Fruit fly (Drosophila melanogaster) whole organism, prepupa: ENCODE results near the gene CG10750.

Experiments used
- Blimp-1 ChIP-seq: fragments of 200-800 bp; sonication (Bioruptor generic); optimal IDR thresholded peaks from 3 replicates; lab custom pipeline; 2017; ENCODE audit warnings: missing biosample characterization, missing genetic modification characterization, mild to moderate bottlenecking, moderate library complexity, missing genetic modification reagents
- CG10631 ChIP-seq: fragments of 200-800 bp; sonication (Bioruptor generic); optimal IDR thresholded peaks from 2 replicates; lab custom pipeline; 2016; ENCODE audit warnings: missing biosample characterization, missing genetic modification characterization
- CG10669 ChIP-seq: fragments of 200-800 bp; sonication (Bioruptor generic); optimal IDR thresholded peaks from 3 replicates; lab custom pipeline; 2018; ENCODE audit warnings: missing biosample characterization, mild to moderate bottlenecking, missing genetic modification characterization, moderate library complexity
- CG11762 ChIP-seq: fragments of 200-800 bp; sonication (Bioruptor generic); optimal IDR thresholded peaks from 3 replicates; lab custom pipeline; 2016; ENCODE audit warnings: missing biosample characterization, missing genetic modification characterization; ENCODE audit not compliant: insufficient read depth
- CG11902 ChIP-seq: fragments of 200-800 bp; sonication (Bioruptor generic); optimal IDR thresholded peaks from 3 replicates; lab custom pipeline; 2016; ENCODE audit warnings: missing biosample characterization, missing genetic modification characterization
- CG1621 ChIP-seq: fragments of 200-800 bp; sonication (Bioruptor generic); optimal IDR thresholded peaks from 3 replicates; lab custom pipeline; 2018; ENCODE audit warnings: missing biosample characterization, mild to moderate bottlenecking, missing genetic modification characterization
- CG3032 ChIP-seq: fragments of 200-800 bp; optimal IDR thresholded peaks from 2 replicates; lab custom pipeline; 2019; ENCODE audit warnings: missing biosample characterization, mild to moderate bottlenecking, missing genetic modification characterization, moderate library complexity
- CG31627 ChIP-seq: fragments of 200-800 bp; sonication (Bioruptor generic); optimal IDR thresholded peaks from 3 replicates; lab custom pipeline; 2016; ENCODE audit warnings: missing biosample characterization, missing genetic modification characterization
- CG32006 ChIP-seq: fragments of 200-800 bp; sonication (Bioruptor generic); optimal IDR thresholded peaks from 3 replicates; lab custom pipeline; 2017; ENCODE audit warnings: missing biosample characterization, mild to moderate bottlenecking, missing genetic modification characterization
- CG34406 ChIP-seq: fragments of 200-800 bp; sonication (Bioruptor generic); optimal IDR thresholded peaks from 3 replicates; lab custom pipeline; 2016; ENCODE audit warnings: missing biosample characterization, missing genetic modification characterization
- CG3919 ChIP-seq: fragments of 200-800 bp; sonication (Bioruptor generic); optimal IDR thresholded peaks from 3 replicates; lab custom pipeline; 2016; ENCODE audit warnings: missing biosample characterization, missing genetic modification characterization
- CG4318 ChIP-seq: fragments of 200-800 bp; sonication (Bioruptor generic); optimal IDR thresholded peaks from 3 replicates; lab custom pipeline; 2017; ENCODE audit warnings: missing biosample characterization, mild to moderate bottlenecking, missing genetic modification characterization
- CG6163 ChIP-seq: fragments of 200-800 bp; sonication (Bioruptor generic); IDR thresholded peaks from 3 replicates; pipeline ENCODE4 v1.3.6; 2022; ENCODE audit warnings: missing biosample characterization, missing genetic modification characterization
- CG6276 ChIP-seq: fragments of 200-800 bp; sonication (Bioruptor generic); optimal IDR thresholded peaks from 2 replicates; lab custom pipeline; 2017; ENCODE audit warnings: missing biosample characterization, mild to moderate bottlenecking, missing genetic modification characterization
- CG6792 ChIP-seq: fragments of 200-800 bp; sonication (Bioruptor generic); optimal IDR thresholded peaks from 3 replicates; lab custom pipeline; 2016; ENCODE audit warnings: missing biosample characterization, missing genetic modification characterization
- CG6808 ChIP-seq: fragments of 200-800 bp; sonication (Bioruptor generic); optimal IDR thresholded peaks from 3 replicates; lab custom pipeline; 2017; ENCODE audit warnings: missing biosample characterization, missing genetic modification characterization, mild to moderate bottlenecking, moderate library complexity, missing genetic modification reagents
- CG7368 ChIP-seq: fragments of 200-800 bp; sonication (Bioruptor generic); optimal IDR thresholded peaks from 3 replicates; lab custom pipeline; 2016; ENCODE audit warnings: missing biosample characterization, missing genetic modification characterization
- CG8119 ChIP-seq: fragments of 200-800 bp; sonication (Bioruptor generic); IDR thresholded peaks from 3 replicates; pipeline ENCODE4 v1.3.6; 2022; ENCODE audit warnings: missing biosample characterization, missing genetic modification characterization
- Eip78C ChIP-seq: fragments of 200-800 bp; sonication (Bioruptor generic); peaks from one replicate; lab custom pipeline; 2016; ENCODE audit warnings: missing biosample characterization, missing genetic modification characterization
- Eip93F ChIP-seq: fragments of 200-800 bp; sonication (Bioruptor generic); optimal IDR thresholded peaks from 2 replicates; lab custom pipeline; 2016; ENCODE audit warnings: missing biosample characterization, mild to moderate bottlenecking, missing genetic modification characterization
- Ets96B ChIP-seq: fragments of 200-800 bp; optimal IDR thresholded peaks from 2 replicates; lab custom pipeline; 2019; ENCODE audit warnings: missing biosample characterization, mild to moderate bottlenecking, missing genetic modification characterization, moderate library complexity
- Gug ChIP-seq: fragments of 200-800 bp; sonication (Bioruptor generic); IDR thresholded peaks from 2 replicates; pipeline ENCODE4 v1.3.6; 2022; ENCODE audit warnings: missing biosample characterization, missing genetic modification characterization
- Hr38 ChIP-seq: sonication (Bioruptor generic); optimal IDR thresholded peaks from 2 replicates; lab custom pipeline; 2016; ENCODE audit warnings: missing biosample characterization, missing genetic modification characterization
- Hr39 ChIP-seq: fragments of 200-800 bp; sonication (Bioruptor generic); optimal IDR thresholded peaks from 2 replicates; lab custom pipeline; 2016; ENCODE audit warnings: missing biosample characterization, missing genetic modification characterization
- Hr4 ChIP-seq: fragments of 200-800 bp; sonication (Bioruptor generic); optimal IDR thresholded peaks from 3 replicates; lab custom pipeline; 2016; ENCODE audit warnings: missing biosample characterization, missing genetic modification characterization
- Lpt ChIP-seq: fragments of 200-800 bp; sonication (Bioruptor generic); optimal IDR thresholded peaks from 3 replicates; lab custom pipeline; 2016; ENCODE audit warnings: missing biosample characterization, missing genetic modification characterization
- Met ChIP-seq: fragments of 200-800 bp; sonication (Bioruptor generic); optimal IDR thresholded peaks from 3 replicates; lab custom pipeline; 2016; ENCODE audit warnings: missing biosample characterization, missing genetic modification characterization
- OdsH ChIP-seq: fragments of 200-800 bp; sonication (Bioruptor generic); optimal IDR thresholded peaks from 3 replicates; lab custom pipeline; 2016; ENCODE audit warnings: missing biosample characterization, missing genetic modification characterization
- Smox ChIP-seq: fragments of 200-800 bp; sonication (Bioruptor generic); optimal IDR thresholded peaks from 3 replicates; lab custom pipeline; 2016; ENCODE audit warnings: missing biosample characterization, missing genetic modification characterization
- Sox102F ChIP-seq: fragments of 200-800 bp; sonication (Bioruptor generic); optimal IDR thresholded peaks from 2 replicates; lab custom pipeline; 2016; ENCODE audit warnings: missing biosample characterization, mild to moderate bottlenecking, missing genetic modification characterization
- Sox14 ChIP-seq: fragments of 200-800 bp; sonication (Bioruptor generic); optimal IDR thresholded peaks from 3 replicates; lab custom pipeline; 2016; ENCODE audit warnings: missing biosample characterization, missing genetic modification characterization
- Sox15 ChIP-seq: fragments of 200-800 bp; sonication (Bioruptor generic); optimal IDR thresholded peaks from 3 replicates; lab custom pipeline; 2016; ENCODE audit warnings: missing biosample characterization, missing genetic modification characterization
- achi ChIP-seq: fragments of 200-800 bp; sonication (Bioruptor generic); optimal IDR thresholded peaks from 3 replicates; lab custom pipeline; 2016; ENCODE audit warnings: missing biosample characterization, missing genetic modification characterization
- acj6 ChIP-seq: fragments of 200-800 bp; sonication (Bioruptor generic); optimal IDR thresholded peaks from 3 replicates; lab custom pipeline; 2016; ENCODE audit warnings: missing biosample characterization, missing genetic modification characterization
- cyc ChIP-seq: fragments of 200-800 bp; sonication (Bioruptor generic); optimal IDR thresholded peaks from 3 replicates; lab custom pipeline; 2016; ENCODE audit warnings: missing biosample characterization, missing genetic modification characterization
- dac ChIP-seq: fragments of 200-800 bp; sonication (Bioruptor generic); optimal IDR thresholded peaks from 2 replicates; lab custom pipeline; 2017; ENCODE audit warnings: missing biosample characterization, mild to moderate bottlenecking, missing genetic modification characterization
- dsx ChIP-seq: fragments of 200-800 bp; optimal IDR thresholded peaks from 3 replicates; lab custom pipeline; 2019; ENCODE audit warnings: missing biosample characterization, mild to moderate bottlenecking, missing genetic modification characterization, moderate library complexity; ENCODE audit not compliant: poor library complexity, severe bottlenecking
- eg ChIP-seq: fragments of 200-800 bp; sonication (Bioruptor generic); IDR thresholded peaks from 3 replicates; pipeline ENCODE4 v1.3.6; 2022; ENCODE audit warnings: missing biosample characterization, missing genetic modification characterization
- fd59A ChIP-seq: fragments of 200-800 bp; sonication (Bioruptor generic); optimal IDR thresholded peaks from 2 replicates; lab custom pipeline; 2017; ENCODE audit warnings: missing biosample characterization, mild to moderate bottlenecking, missing genetic modification characterization, missing genetic modification reagents
- fd85E ChIP-seq: fragments of 200-800 bp; sonication (Bioruptor generic); optimal IDR thresholded peaks from 3 replicates; lab custom pipeline; 2016; ENCODE audit warnings: missing biosample characterization, missing genetic modification characterization
- fkh ChIP-seq: fragments of 200-800 bp; sonication (Bioruptor generic); optimal IDR thresholded peaks from 3 replicates; lab custom pipeline; 2017; ENCODE audit warnings: missing biosample characterization, mild to moderate bottlenecking, missing genetic modification characterization, moderate library complexity
- lz ChIP-seq: fragments of 200-800 bp; sonication (Bioruptor generic); optimal IDR thresholded peaks from 3 replicates; lab custom pipeline; 2016; ENCODE audit warnings: missing biosample characterization, missing genetic modification characterization
- net ChIP-seq: fragments of 200-800 bp; sonication (Bioruptor generic); optimal IDR thresholded peaks from 3 replicates; lab custom pipeline; 2016; ENCODE audit warnings: missing biosample characterization, missing genetic modification characterization
- pdm3 ChIP-seq: fragments of 200-800 bp; sonication (Bioruptor generic); optimal IDR thresholded peaks from 3 replicates; lab custom pipeline; 2016; ENCODE audit warnings: missing biosample characterization, missing genetic modification characterization
- spab ChIP-seq: fragments of 200-800 bp; sonication (Bioruptor generic); optimal IDR thresholded peaks from 2 replicates; lab custom pipeline; 2017; ENCODE audit warnings: missing biosample characterization, mild to moderate bottlenecking, missing genetic modification characterization, missing genetic modification reagents
- ss ChIP-seq, 2 experiments: fragments of 200-800 bp; sonication (Bioruptor generic); optimal IDR thresholded peaks; 2 replicates in 1 of 2; 3 replicates in 1 of 2; lab custom pipeline; 2017 to 2018; ENCODE audit warnings: mild to moderate bottlenecking in 2 of 2, missing biosample characterization in 2 of 2, missing genetic modification characterization in 2 of 2, moderate library complexity in 1 of 2
- svp ChIP-seq: fragments of 200-800 bp; sonication (Bioruptor generic); peaks from one replicate; lab custom pipeline; 2016; ENCODE audit warnings: missing biosample characterization, missing genetic modification characterization
- topi ChIP-seq: fragments of 200-800 bp; sonication (Bioruptor generic); optimal IDR thresholded peaks from 3 replicates; lab custom pipeline; 2016; ENCODE audit warnings: missing biosample characterization, missing genetic modification characterization
- vri ChIP-seq: fragments of 200-800 bp; sonication (Bioruptor generic); optimal IDR thresholded peaks from 3 replicates; lab custom pipeline; 2016; ENCODE audit warnings: missing biosample characterization, mild to moderate bottlenecking, missing genetic modification characterization

CG10750 gene

DNA sequence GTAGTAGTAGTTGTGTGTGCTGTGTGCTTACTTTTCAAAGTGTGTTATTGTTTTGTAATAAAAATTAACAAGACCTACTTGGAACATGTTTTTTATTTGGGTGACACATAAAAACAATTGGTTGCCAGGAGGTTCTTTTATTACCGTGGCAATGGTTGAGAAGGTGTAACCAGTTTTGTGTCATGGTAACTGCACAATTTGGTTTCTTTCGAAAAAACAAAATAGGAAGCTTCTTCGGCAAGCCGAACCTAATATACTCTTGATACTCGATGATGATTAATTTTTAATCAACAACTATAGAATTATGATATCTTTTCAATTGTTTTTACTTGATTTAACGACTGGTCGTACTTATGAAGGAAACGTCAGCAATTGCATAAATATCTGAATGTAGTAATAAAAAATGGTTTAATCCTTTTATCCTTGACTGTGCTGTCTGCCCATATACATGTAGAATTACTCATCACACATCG, at the start of gene CG10750, which contains the start of gene CG17564:
Gene CG10750 (plus strand): TSS at position 423 of the 473 bp plus-strand sequence.
Gene CG17564 (minus strand): TSS at position 101 of the 473 bp plus-strand sequence.
- TF ChIP-seq Hr38 (no peak), CG7368 (GFP tag; lab: Kevin White, UChicago) (no peak)

- peak; percentile 50 for TF ChIP-seq CG6276 (GFP tag; lab: Kevin White, UChicago)
- TF ChIP-seq Lpt (GFP tag; lab: Kevin White, UChicago): peak; percentile 61
- TF ChIP-seq CG1621 (tag; lab: Kevin White, UChicago): no peak
- no peak for TF ChIP-seq Blimp-1 (GFP tag; lab: Kevin White, UChicago)
- TF ChIP-seq fd59A: peak; percentile 6
- peak; percentile 30 for TF ChIP-seq CG3919 (GFP tag; lab: Kevin White, UChicago)
- peak; percentile 6 for TF ChIP-seq CG6792
- TF ChIP-seq CG32006 (GFP tag; lab: Kevin White, UChicago): peak; percentile 75
- TF ChIP-seq fkh (GFP tag; lab: Kevin White, UChicago): no peak
- TF ChIP-seq CG3032 (tag; lab: Kevin White, UChicago): peak; percentile 11
- peak; percentile 24 for TF ChIP-seq CG34406 (GFP tag; lab: Kevin White, UChicago)
- peak; percentile 69; the same call in 2 of the 3 replicates for TF ChIP-seq CG6163
- peak; percentile 18 for TF ChIP-seq CG31627 (GFP tag; lab: Kevin White, UChicago)
- peak; percentile 88 for TF ChIP-seq eg (GFP tag; lab: Robert Waterston, UW)
- TF ChIP-seq spab (GFP tag; lab: Kevin White, UChicago): no peak
- peak; percentile 15 for TF ChIP-seq Sox102F (GFP tag; lab: Kevin White, UChicago)
- TF ChIP-seq ss (GFP tag; optimal IDR thresholded peaks at IDR 0.05; lab: Kevin White, UChicago): no peak
- TF ChIP-seq Sox14 (GFP tag; lab: Kevin White, UChicago): peak; percentile 26
- TF ChIP-seq Hr39: peak; percentile 32
- peak; percentile 37 for TF ChIP-seq Ets96B
- TF ChIP-seq vri (GFP tag; lab: Kevin White, UChicago): no peak
- TF ChIP-seq CG4318 (GFP tag; lab: Kevin White, UChicago): peak; percentile 50
- peak; percentile 58 for TF ChIP-seq OdsH (GFP tag; lab: Kevin White, UChicago)
- no peak for TF ChIP-seq CG6808
- peak; percentile 59 for TF ChIP-seq Eip78C (GFP tag; lab: Kevin White, UChicago)
- peak; percentile 4 for TF ChIP-seq cyc
- TF ChIP-seq topi: peak; percentile 36
- peak; percentile 23 for TF ChIP-seq dac (GFP tag; lab: Kevin White, UChicago)
- TF ChIP-seq pdm3: peak; percentile 65
- TF ChIP-seq Smox (GFP tag; lab: Kevin White, UChicago): peak; percentile 33
- no peak for TF ChIP-seq Sox15 (GFP tag; lab: Kevin White, UChicago)
- peak; percentile 56 for TF ChIP-seq Gug (GFP tag; lab: Robert Waterston, UW)
- TF ChIP-seq Hr38: no peak
- peak; percentile 24 for TF ChIP-seq CG10631
- peak; percentile 84 for TF ChIP-seq CG8119 (GFP tag; lab: Robert Waterston, UW)
- TF ChIP-seq acj6 (GFP tag; lab: Kevin White, UChicago): peak; percentile 24
- peak; percentile 15 for TF ChIP-seq CG11902 (GFP tag; lab: Kevin White, UChicago)
- peak; percentile 49 for TF ChIP-seq Met (GFP tag; lab: Kevin White, UChicago)
- TF ChIP-seq achi: peak; percentile 51
- TF ChIP-seq net (GFP tag; lab: Kevin White, UChicago): peak; percentile 51
- no peak for TF ChIP-seq CG11762 (GFP tag; lab: Kevin White, UChicago)
- TF ChIP-seq dsx (GFP tag; lab: Kevin White, UChicago): no peak
- TF ChIP-seq Hr4 (GFP tag; lab: Kevin White, UChicago): peak; percentile 80
- peak; percentile 31 for TF ChIP-seq lz
- TF ChIP-seq CG7368 (GFP tag; lab: Kevin White, UChicago): peak; percentile 42
- TF ChIP-seq fd85E (GFP tag; lab: Kevin White, UChicago): no peak
- TF ChIP-seq CG10669 (GFP tag; lab: Kevin White, UChicago): peak; percentile 7
- peak; percentile 70 for TF ChIP-seq svp (GFP tag; lab: Kevin White, UChicago)
- no peak for TF ChIP-seq Eip93F (GFP tag; lab: Kevin White, UChicago)
Measured at dm6 chr2L:19252410-19252809, 47.6 kb upstream of the CG10750 start.
